Worm (Caenorhabditis elegans): ENCODE data around the gene Y58A7A.4.

The Y58A7A.4 gene

ce11 chrV:5046558-5046957 lies 38.2 kb downstream of the Y58A7A.4 start:
- TF ChIP-seq unc-62 (GFP tag; optimal IDR thresholded peaks at IDR 0.05) (no peak), nhr-237 (tag; optimal IDR thresholded peaks at IDR 0.05) (no peak), pha-4 (tag; optimal IDR thresholded peaks at IDR 0.05) (no peak), unc-120 (tag; optimal IDR thresholded peaks at IDR 0.05; ENCODE audit: poor library complexity, severe bottlenecking) (no peak), tbx-8 (GFP tag; optimal IDR thresholded peaks at IDR 0.05) (no peak), ceh-39 (tag; optimal IDR thresholded peaks at IDR 0.05) (no peak)

- TF ChIP-seq elt-1 (tag; optimal IDR thresholded peaks at IDR 0.05; ENCODE audit: borderline replicate concordance, insufficient read depth), result no peak
- TF ChIP-seq ceh-43 (GFP tag; optimal IDR thresholded peaks at IDR 0.05), result no peak
- TF ChIP-seq lin-32 (GFP tag; optimal IDR thresholded peaks at IDR 0.05), result no peak
- TF ChIP-seq ham-2 (GFP tag; optimal IDR thresholded peaks at IDR 0.05), result no peak
- TF ChIP-seq nhr-237 (tag; optimal IDR thresholded peaks at IDR 0.05), result no peak
- no peak for TF ChIP-seq drap-1 (GFP tag; optimal IDR thresholded peaks at IDR 0.05)
- TF ChIP-seq tbx-8 (GFP tag; optimal IDR thresholded peaks at IDR 0.05), result no peak
- no peak for TF ChIP-seq snpc-4 (tag; optimal IDR thresholded peaks at IDR 0.05)
- no peak for TF ChIP-seq zip-8 (tag; optimal IDR thresholded peaks at IDR 0.05)
Measured at ce11 chrV:5046103-5046502, 38.7 kb downstream of the Y58A7A.4 start, which contains the start of gene exc-14. Gene exc-14, minus strand, starts transcription at chrV:5046203.

- TF ChIP-seq mls-2 (tag; optimal IDR thresholded peaks at IDR 0.05) (no peak), drap-1 (GFP tag; optimal IDR thresholded peaks at IDR 0.05) (no peak), ceh-83 (GFP tag; optimal IDR thresholded peaks at IDR 0.05) (no peak), ztf-11 (tag; optimal IDR thresholded peaks at IDR 0.05) (no peak), nhr-2 (tag; optimal IDR thresholded peaks at IDR 0.05) (no peak), ham-2 (GFP tag; optimal IDR thresholded peaks at IDR 0.05) (no peak), lsy-2 (tag; optimal IDR thresholded peaks at IDR 0.05) (no peak), nhr-28 (tag; optimal IDR thresholded peaks at IDR 0.05) (no peak), ceh-43 (GFP tag; optimal IDR thresholded peaks at IDR 0.05) (no peak), blmp-1 (tag; optimal IDR thresholded peaks at IDR 0.05) (no peak), nhr-12 (tag; optimal IDR thresholded peaks at IDR 0.05) (no peak), unc-120 (tag; optimal IDR thresholded peaks at IDR 0.05; ENCODE audit: poor library complexity, severe bottlenecking) (no peak), lin-32 (GFP tag; optimal IDR thresholded peaks at IDR 0.05) (no peak), elt-3 (tag; optimal IDR thresholded peaks at IDR 0.05) (no peak), mep-1 (tag; optimal IDR thresholded peaks at IDR 0.05) (no peak), cnd-1 (tag; optimal IDR thresholded peaks at IDR 0.05) (no peak), nhr-76 (tag; optimal IDR thresholded peaks at IDR 0.05) (no peak)
Measured at ce11 chrV:5040925-5041324, 43.9 kb downstream of the Y58A7A.4 start, which contains the start of gene K11D12.8. Gene K11D12.8, minus strand, starts transcription at chrV:5041001.

ce11 chrV:5039559-5039958 lies 45.2 kb downstream of the Y58A7A.4 start, which contains the start of gene K11D12.11:
Gene K11D12.11, minus strand, starts transcription at chrV:5039600.
- TF ChIP-seq nhr-2 (tag; optimal IDR thresholded peaks at IDR 0.05), result no peak
- TF ChIP-seq blmp-1 (tag; optimal IDR thresholded peaks at IDR 0.05), result no peak
- TF ChIP-seq sptf-1 (tag; optimal IDR thresholded peaks at IDR 0.05), result no peak
- TF ChIP-seq pha-4 (tag; optimal IDR thresholded peaks at IDR 0.05), result no peak
- TF ChIP-seq mab-5 (tag; optimal IDR thresholded peaks at IDR 0.05), result no peak
- TF ChIP-seq bed-3 (GFP tag; optimal IDR thresholded peaks at IDR 0.05), result no peak
- TF ChIP-seq snpc-4 (tag; optimal IDR thresholded peaks at IDR 0.05), result no peak
- no peak for TF ChIP-seq unc-62 (GFP tag; optimal IDR thresholded peaks at IDR 0.05)
- TF ChIP-seq ceh-43 (GFP tag; optimal IDR thresholded peaks at IDR 0.05), result no peak
- TF ChIP-seq ham-2 (GFP tag; optimal IDR thresholded peaks at IDR 0.05), result no peak
- TF ChIP-seq mep-1 (tag; optimal IDR thresholded peaks at IDR 0.05), result no peak
- TF ChIP-seq flh-1 (GFP tag; optimal IDR thresholded peaks at IDR 0.05), result no peak
- no peak for TF ChIP-seq zip-8 (tag; optimal IDR thresholded peaks at IDR 0.05)
- no peak for TF ChIP-seq nhr-237 (tag; optimal IDR thresholded peaks at IDR 0.05)
- no peak for TF ChIP-seq mls-2 (tag; optimal IDR thresholded peaks at IDR 0.05)
- no peak for TF ChIP-seq ztf-11 (tag; optimal IDR thresholded peaks at IDR 0.05)
- no peak for TF ChIP-seq nhr-76 (tag; optimal IDR thresholded peaks at IDR 0.05)
- TF ChIP-seq nhr-12 (tag; optimal IDR thresholded peaks at IDR 0.05), result no peak
- TF ChIP-seq unc-120 (tag; optimal IDR thresholded peaks at IDR 0.05; ENCODE audit: poor library complexity, severe bottlenecking), result no peak
- no peak for TF ChIP-seq lsy-2 (tag; optimal IDR thresholded peaks at IDR 0.05)

ce11 chrV:5038449-5038848 lies 46.4 kb downstream of the Y58A7A.4 start:
- TF ChIP-seq lin-13 (tag; optimal IDR thresholded peaks at IDR 0.05), result no peak
- peak; percentile 4 for TF ChIP-seq nhr-2 (tag; optimal IDR thresholded peaks at IDR 0.05)
- no peak for TF ChIP-seq cnd-1 (tag; optimal IDR thresholded peaks at IDR 0.05)
- TF ChIP-seq elt-1 (tag; optimal IDR thresholded peaks at IDR 0.05; ENCODE audit: borderline replicate concordance, insufficient read depth), result peak; percentile 53
- TF ChIP-seq snpc-4 (tag; optimal IDR thresholded peaks at IDR 0.05), result no peak
